Worm (Caenorhabditis elegans) whole organism, midembryonic: ENCODE measurements around the gene smg-9.

ENCODE experiments used
- T22C8.4 ChIP-seq: fragments of 200-800 bp; sonication (Bioruptor generic); IDR thresholded peaks from 2 replicates; pipeline ENCODE4 v1.3.6; 2022; ENCODE audit warnings: missing genetic modification characterization, missing compliant biosample characterization
- cog-1 ChIP-seq: sonication (generic microtip); optimal IDR thresholded peaks from 2 replicates; lab custom pipeline; 2016; ENCODE audit warnings: missing genetic modification characterization, missing compliant biosample characterization
- flt-1 ChIP-seq: fragments of 200-800 bp; sonication (Bioruptor generic); IDR thresholded peaks from 2 replicates; pipeline ENCODE4 v1.3.6; 2022; ENCODE audit warnings: missing genetic modification characterization, missing compliant biosample characterization
- klf-2 ChIP-seq: fragments of 200-800 bp; sonication (Bioruptor generic); conservative IDR thresholded peaks from 2 replicates; pipeline ENCODE4 v1.3.6; 2022; ENCODE audit warnings: missing genetic modification reagents, missing genetic modification characterization, missing compliant biosample characterization
- med-1 ChIP-seq: sonication (generic microtip); optimal IDR thresholded peaks from 2 replicates; lab custom pipeline; 2017; ENCODE audit warnings: missing genetic modification characterization, mild to moderate bottlenecking, missing compliant biosample characterization, antibody characterized with exemption, missing genetic modification reagents; ENCODE audit not compliant: insufficient read depth
- tab-1 ChIP-seq: fragments of 200-800 bp; sonication (Bioruptor generic); IDR thresholded peaks from 2 replicates; pipeline ENCODE4 v1.3.6; 2022; ENCODE audit warnings: missing genetic modification characterization, missing compliant biosample characterization
- ztf-29 ChIP-seq: fragments of 200-800 bp; sonication (Bioruptor generic); IDR thresholded peaks from 2 replicates; pipeline ENCODE4 v1.3.6; 2022; ENCODE audit warnings: missing genetic modification reagents, missing genetic modification characterization, missing compliant biosample characterization

Gene smg-9

DNA sequence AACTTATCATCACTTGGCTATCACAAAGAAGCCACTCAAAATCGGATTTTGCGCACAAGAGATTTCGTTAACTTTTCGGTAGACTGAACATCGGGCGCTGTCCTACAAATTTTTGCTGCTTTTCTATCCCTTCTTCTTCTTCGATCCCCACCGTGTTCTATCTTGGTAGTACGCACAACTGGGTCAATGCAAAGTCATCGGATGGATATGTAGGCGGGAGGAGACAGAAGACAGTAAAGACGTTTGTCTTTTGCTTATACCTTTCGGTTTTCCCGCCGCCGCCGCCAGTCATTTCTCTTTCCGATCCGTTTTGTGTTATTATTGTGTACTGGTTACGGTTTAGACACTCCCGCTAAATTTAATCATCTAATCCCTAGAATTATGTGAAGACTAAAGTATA lies 52.6 kb downstream of the smg-9 start:
- TF ChIP-seq klf-2 (no peak), med-1 (GFP tag; lab: Kevin White, UChicago) (no peak), ztf-29 (GFP tag; lab: Robert Waterston, UW) (no peak), T22C8.4 (GFP tag; lab: Robert Waterston, UW) (no peak), flt-1 (GFP tag; lab: Robert Waterston, UW) (no peak)

DNA sequence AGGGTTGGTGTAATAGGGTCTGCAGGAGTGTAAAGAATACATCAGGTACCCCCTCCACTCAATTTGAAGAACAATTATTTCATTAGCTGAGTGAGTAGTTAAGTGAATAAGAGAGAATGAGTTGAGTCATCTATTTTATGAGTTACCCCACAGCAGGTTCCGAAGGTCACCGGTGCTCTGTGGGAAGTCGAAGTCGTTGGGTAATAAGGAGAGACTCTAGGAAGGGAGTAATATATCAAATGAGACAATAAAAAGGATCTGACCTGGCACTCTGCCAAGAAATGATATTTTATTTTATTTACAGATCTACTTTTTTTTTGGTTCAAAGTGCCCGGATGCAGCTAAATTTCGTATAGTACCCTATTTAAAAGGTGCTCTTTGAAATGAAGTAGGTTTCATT lies 54.6 kb downstream of the smg-9 start, which contains the start of gene C09F9.1:
Gene C09F9.1, plus strand, starts transcription at position 301 of the 400 bp plus-strand sequence.
- no peak for TF ChIP-seq klf-2
- no peak for TF ChIP-seq cog-1 (tag; lab: Kevin White, UChicago)
- TF ChIP-seq med-1 (GFP tag; lab: Kevin White, UChicago): no peak
- no peak for TF ChIP-seq tab-1 (GFP tag; lab: Robert Waterston, UW)
